Fruit fly (Drosophila melanogaster) ovary, adult (tissue): ENCODE data around the gene CG12121.

Experiments used
- CG17801 ChIP-seq: fragments of 200-800 bp; optimal IDR thresholded peaks from 2 replicates; lab custom pipeline; 2019; ENCODE audit warnings: missing biosample characterization, mild to moderate bottlenecking, missing genetic modification characterization, moderate library complexity; ENCODE audit not compliant: partially characterized antibody

The CG12121 gene

DNA sequence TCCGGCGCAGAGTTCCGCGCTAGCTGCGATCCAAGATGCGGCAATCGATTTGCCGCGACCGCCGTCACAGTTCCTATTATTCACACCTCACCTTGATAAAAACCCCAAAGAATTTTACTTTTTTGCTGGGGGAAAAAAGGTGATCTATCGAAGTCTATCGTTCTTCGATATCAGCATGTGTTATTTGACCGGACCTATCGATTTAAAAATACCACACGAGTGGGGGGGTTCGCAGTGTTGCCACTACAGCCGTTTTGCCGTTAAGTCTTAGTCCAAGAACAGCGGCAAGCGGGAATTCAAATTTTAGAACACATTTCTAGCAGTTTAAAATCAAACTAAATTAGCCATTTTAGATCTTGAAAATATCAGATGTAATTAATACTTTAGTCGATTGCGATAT, at the start of gene CG12121:
Gene CG12121, minus strand, starts transcription at position 180 of the 400 bp plus-strand sequence.
- peak; percentile 35 for TF ChIP-seq CG17801

DNA sequence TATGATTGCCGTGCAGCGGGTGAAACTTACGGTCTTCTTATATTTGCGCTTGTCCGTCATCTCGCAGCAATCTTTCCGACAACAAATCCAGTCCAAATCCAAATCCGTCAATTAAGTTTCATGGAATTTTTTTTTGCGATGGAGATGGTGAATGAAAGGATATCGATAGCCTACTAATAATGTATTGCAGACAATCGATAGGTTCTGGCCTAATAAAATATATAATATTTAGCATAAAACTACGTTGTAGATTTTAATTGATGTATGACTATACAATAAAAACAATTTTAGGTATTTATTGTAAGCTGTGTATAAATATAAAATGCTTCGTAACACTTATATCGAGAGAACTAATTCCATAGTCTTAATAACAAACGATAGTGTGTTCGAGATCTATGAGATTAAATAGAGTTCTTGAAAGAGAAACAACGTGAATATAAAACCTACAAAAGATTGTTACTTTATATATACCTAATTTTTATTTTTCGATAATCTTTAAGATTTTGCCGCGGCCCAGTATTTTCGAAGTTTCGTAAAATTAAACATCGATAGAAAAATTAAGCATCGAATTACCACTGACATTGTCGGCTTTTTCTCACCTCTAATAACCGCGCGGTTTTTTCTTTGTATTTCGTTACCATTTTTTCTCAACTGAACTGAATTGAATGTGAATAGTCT, 40.8 kb upstream of the CG12121 start, which contains the start of the genes Cfp1 and Aladin:
Gene Cfp1, minus strand, starts transcription at position 131 of the 678 bp plus-strand sequence.
Gene Aladin, plus strand, starts transcription at position 584 of the 678 bp plus-strand sequence.
- no peak for TF ChIP-seq CG17801

- no peak for TF ChIP-seq CG17801
Measured at dm6 chrX:9269825-9270224, 37.6 kb upstream of the CG12121 start, which contains the start of gene CG17440. Gene CG17440, minus strand, starts transcription at chrX:9269925.

DNA sequence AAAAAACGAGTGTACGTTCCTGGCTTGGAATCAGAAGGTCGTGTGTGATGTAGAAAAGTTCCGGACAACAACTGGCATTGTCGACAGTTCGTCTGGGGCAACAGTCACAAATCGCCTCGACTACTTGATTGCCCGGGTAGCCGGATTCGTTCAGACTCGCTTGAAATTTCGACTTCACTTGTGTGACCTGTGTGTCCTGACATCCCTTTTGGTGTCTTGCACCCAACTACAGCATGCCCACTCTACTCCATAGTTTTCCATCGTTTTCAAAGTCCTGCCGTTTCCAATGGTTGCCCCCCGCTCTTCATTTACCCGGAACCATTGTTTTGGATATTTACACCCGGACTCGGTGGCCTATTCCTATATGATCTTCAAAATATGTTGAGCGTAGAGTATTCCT, 35.4 kb upstream of the CG12121 start, which contains the start of gene Erk7:
Gene Erk7, minus strand, starts transcription at position 101 of the 400 bp plus-strand sequence.
- no peak for TF ChIP-seq CG17801

DNA sequence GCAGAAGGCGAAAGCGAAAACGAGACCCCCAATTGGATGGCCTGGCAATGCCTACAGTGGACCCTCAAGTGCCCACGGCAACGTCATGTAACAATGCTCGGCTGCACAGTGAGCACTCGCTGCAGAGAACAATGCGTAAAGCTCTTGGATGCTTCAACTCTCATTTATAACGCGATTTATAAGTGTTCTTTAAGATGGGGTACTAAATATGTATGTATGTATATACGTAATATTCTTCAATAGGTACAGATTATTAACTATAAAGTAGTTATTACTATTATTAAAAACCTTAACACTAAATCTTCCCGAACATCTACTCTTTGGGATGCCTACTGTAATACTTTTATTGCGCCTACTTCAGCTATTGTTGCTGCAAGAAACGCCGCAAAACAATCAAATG, 33.9 kb upstream of the CG12121 start:
- TF ChIP-seq CG17801 = peak; percentile 15

DNA sequence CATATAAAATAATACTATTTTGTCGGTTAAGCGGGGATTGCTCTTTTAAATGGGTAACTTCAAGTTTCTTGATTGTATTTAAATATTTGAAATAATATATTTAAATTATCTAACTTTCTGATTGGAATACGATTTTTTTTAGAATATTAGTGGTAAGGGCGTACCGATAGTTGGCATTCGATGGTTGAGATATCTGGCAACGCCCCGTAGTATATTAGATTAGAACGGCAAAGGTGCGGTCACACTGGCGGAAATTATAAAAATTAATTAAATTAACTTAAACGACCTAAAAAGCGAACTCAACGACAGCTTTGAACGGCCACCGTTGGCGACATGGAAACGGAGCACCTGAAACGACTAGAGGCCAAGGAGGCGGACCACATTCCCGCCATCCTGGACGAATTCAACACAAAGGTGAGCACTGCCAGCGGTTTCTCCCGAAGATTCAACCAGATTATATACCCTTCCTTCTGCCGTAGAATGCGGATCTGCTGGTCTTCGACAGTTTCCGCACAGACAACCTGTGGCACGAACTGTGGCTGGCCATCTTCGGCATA, 23.9 kb upstream of the CG12121 start, which contains the start of gene ric8a:
Gene ric8a, plus strand, starts transcription at position 205 of the 557 bp plus-strand sequence.
- peak; percentile 34 for TF ChIP-seq CG17801

DNA sequence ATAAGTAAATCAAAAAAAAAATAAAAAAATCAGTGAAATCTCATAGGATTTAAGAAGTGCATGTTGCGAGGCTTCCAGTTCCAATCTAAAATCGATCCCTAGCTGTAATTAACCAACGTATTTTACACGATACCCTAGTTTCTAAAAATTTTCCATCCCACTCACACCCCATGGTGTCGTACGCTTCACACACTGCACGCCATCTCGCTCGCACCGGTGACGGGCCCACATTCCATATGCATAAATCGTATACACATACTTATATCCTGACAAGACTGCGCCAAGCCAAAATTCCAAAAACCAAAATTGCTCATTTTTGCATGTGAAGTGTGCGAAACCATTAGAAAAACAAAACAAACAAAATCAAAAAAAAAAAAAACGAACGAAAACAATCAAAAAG, 22.8 kb upstream of the CG12121 start:
- TF ChIP-seq CG17801 = no peak

- TF ChIP-seq CG17801 = no peak
Measured at dm6 chrX:9252051-9252708, 20.0 kb upstream of the CG12121 start.

DNA sequence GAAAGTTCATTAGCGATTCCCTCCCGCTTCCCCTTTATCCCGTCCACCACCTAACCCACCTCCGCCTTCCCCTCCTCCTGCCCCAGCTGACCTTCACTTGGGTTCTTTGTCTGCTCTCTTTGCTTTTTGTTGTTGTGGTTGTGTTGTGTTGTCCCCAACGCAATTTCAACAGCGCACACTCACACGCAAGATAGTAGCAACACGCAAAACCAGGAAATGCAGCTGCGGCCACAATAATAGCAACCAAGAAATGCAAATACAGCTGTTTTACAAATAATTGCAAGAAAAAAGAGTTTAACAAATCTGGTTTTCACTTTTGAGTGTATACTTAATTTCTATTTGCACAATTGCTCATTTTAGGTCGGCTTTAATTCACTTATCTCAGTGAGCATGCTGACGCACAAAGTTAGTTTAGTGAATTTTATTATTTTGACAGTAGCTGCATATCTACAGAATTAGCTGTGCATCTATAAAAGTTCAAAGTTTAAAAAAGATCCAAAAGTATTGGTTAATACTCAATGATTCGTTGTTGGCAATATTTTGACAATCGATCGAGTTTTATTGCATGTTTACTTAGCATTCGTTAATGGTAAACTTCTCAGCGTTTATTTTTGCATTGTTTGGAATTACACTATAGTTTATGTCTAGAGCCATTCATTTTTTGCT, 19.2 kb upstream of the CG12121 start:
- no peak for TF ChIP-seq CG17801

DNA sequence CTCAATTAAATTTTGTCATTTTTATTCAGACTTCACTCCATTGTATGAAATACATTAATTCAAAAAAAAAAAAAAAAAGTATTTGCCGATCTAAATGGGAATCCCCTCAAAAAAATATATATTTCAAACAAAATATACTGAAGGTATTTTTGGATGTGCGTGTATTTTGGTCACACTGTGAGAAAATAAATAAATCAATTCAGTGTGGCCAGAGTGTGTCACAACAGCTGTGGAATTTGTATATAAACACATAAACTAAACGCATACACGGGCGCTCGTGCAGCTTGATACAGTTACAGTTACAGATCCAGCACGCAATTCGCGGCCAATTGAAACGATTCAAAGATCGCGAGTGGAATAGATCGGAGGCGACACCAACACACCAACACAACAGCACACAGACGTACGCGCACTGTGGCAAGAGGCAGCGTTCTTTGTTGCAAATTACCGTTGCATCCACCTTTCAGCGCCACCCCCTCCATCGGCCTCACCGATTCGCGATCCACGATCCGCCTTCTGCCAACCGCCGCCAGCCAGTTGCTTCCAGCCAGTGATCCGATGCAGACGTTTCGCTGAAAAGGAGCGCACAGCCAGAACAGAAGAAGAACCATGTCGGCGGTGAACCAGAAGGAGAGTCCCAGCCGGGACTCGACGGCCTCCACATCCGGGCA, 18.1 kb upstream of the CG12121 start, which contains the start of gene CG17754:
Gene CG17754, plus strand, starts transcription at position 260 of the 671 bp plus-strand sequence.
- peak; percentile 62 for TF ChIP-seq CG17801

DNA sequence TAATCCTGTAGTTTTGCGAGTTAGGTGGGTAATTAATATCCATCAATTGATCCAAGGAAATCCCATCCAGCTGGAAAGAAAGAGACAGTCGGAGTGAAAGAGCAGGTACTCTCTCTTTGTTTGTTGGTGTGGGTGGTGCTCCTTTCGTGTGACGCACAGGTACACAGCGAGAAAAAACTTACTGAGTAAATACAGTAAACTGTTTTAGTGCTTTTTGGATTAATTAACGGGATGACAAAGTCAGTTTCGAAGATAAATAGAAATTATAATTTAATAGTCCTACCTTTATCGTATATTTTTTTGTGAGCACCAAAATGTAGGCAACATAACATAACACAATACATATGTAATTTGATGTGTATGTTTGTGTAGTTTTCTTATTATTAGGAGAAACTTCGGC, 15.9 kb upstream of the CG12121 start:
- TF ChIP-seq CG17801 = no peak

- no peak for TF ChIP-seq CG17801
Measured at dm6 chrX:9247171-9247783, 15.1 kb upstream of the CG12121 start, which contains the start of the genes amx and Dsor1. Gene amx, minus strand, starts transcription at chrX:9247336. Gene Dsor1, plus strand, starts transcription at chrX:9247342.

- TF ChIP-seq CG17801 = peak; percentile 72
Measured at dm6 chrX:9243417-9243884, 11.3 kb upstream of the CG12121 start, which contains the start of the genes mxc and Larp7. Gene mxc, minus strand, starts transcription at chrX:9243467. Gene Larp7, plus strand, starts transcription at chrX:9243817.

DNA sequence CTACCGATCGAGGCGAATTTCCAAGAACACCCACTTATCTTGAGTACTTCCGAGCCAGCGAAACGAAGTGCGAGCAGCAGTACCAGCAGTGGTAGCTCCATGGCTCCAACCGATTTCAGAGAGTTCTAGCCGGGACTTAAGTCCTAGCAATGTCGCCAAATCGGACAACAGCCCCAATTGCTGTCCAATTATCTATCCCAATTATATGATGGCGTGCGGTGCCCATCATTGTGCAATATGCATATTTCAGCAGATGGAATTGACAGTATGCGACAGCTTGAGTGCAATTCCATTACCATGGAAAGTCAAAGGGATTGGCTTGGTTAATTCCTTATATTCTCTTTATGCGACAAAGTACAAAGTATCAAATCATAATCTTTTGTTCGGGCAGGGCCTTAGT, 4.3 kb upstream of the CG12121 start, which contains the start of gene Ir8a:
Gene Ir8a, minus strand, starts transcription at position 101 of the 400 bp plus-strand sequence.
- no peak for TF ChIP-seq CG17801

DNA sequence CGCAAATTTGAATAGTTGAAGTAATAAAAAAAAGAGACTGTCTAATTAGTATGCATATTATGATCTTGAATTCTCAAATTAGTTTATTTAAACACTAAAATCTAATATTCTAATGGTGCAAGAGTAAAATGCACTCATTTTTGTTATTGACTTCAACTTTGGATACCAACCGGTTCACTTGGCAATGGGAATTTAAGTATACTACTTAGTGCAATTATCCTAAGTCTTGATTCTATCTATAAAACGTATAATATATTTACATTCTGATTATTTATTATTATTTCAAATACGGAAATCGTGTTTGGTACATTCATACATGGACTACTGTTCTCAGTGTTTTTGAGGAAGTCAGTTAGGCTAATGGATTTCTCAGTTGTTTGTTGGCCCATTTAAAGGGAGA, 5.3 kb downstream of the CG12121 start, which contains the start of gene Gr8a:
Gene Gr8a, plus strand, starts transcription at position 301 of the 400 bp plus-strand sequence.
- no peak for TF ChIP-seq CG17801
